Fruit fly (Drosophila melanogaster) Kc167 (cell line): ENCODE data around the gene vir-1.
A peak's percentile ranks its signal among the peaks of the same experiment; 100 is the strongest.

Source experiments
- Myc ChIP-seq: fragments of >200 bp; optimal IDR thresholded peaks from 2 replicates; lab custom pipeline; 2017; ENCODE audit warnings: missing external identifiers
- Sin3A ChIP-seq: fragments of >200 bp; optimal IDR thresholded peaks from 2 replicates; lab custom pipeline; 2018; ENCODE audit warnings: missing external identifiers
- h ChIP-seq: fragments of >200 bp; optimal IDR thresholded peaks from 3 replicates; lab custom pipeline; 2018; ENCODE audit warnings: missing external identifiers
- insv ChIP-seq: fragments of >200 bp; optimal IDR thresholded peaks from 3 replicates; lab custom pipeline; 2018; ENCODE audit warnings: missing external identifiers
- psq ChIP-seq: fragments of >200 bp; optimal IDR thresholded peaks from 2 replicates; lab custom pipeline; 2017; ENCODE audit warnings: missing external identifiers
- ttk ChIP-seq: sonication (Bioruptor generic); optimal IDR thresholded peaks from 2 replicates; lab custom pipeline; 2017; ENCODE audit warnings: missing external identifiers

vir-1 gene

DNA sequence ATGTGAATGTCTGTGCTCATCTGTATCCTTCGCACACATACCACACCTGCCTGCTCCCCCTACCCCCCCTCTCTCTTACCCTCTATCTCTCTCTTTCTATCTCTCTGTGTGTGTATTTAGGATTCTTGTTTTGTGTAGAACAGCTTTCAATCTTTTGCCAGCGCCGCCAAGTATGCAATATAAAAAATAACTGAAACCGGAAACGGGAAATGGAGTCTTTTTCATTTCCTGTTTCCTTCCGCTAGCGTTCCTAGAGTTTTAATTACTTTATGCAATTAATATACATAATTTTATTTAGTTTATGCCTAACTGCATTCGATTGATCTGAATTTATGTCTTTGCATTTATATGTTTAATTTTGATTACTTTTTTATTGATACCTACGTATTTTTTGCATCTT, 30.8 kb downstream of the vir-1 start:
- TF ChIP-seq Sin3A (lab: Kevin White, UChicago) (no peak), insv (lab: Kevin White, UChicago) (no peak), Myc (lab: Kevin White, UChicago) (no peak), h (lab: Kevin White, UChicago) (no peak), psq (lab: Kevin White, UChicago) (no peak), ttk (lab: Kevin White, UChicago) (no peak)

DNA sequence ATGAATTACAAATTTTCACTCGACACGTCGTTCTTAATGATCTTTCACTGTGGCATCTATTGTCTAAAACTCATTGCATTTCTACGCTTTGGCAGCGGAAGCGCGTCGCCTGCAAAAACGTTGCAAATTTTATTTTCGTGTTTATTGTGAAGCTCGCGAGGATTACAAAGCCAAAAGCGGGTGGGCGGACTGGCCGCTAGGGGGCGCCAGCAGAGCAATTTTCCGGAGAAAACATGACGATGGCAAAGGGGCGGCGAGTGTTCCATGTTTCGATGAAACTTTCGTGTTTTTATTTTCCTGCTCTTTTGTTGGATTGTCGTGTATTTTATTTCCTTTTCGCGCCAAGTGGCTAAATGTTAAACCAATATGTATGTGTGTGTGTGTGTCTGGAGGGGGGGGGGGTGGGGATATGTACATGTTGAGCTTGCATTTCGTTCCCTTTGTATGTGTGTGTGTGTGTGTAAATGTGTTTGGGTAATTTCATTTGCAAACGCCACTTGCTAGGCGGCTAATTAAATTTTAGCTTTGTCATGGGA, 48.6 kb downstream of the vir-1 start:
- TF ChIP-seq Myc (lab: Kevin White, UChicago) (no peak), ttk (lab: Kevin White, UChicago) (no peak), insv (lab: Kevin White, UChicago) (no peak), h (lab: Kevin White, UChicago) (no peak), psq (lab: Kevin White, UChicago) (no peak), Sin3A (lab: Kevin White, UChicago) (no peak)

DNA sequence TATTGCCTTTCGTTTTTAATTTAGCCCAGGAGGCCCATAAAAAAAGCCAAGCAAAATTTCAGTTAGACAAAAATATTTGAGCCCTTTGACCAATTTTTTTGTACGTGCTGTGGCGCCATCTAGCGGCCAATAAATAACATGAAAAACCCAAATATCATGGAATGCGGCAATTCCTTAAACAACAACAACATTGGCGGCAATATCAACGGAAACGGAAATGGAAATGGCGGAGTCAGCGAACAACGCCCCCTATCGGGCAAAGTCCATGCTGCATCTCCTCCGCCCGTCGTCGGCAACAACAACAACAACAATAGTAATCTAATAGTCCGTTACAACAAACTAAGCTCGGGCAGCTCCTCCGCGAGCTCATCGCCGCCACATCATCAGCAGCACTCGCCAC, 49.7 kb downstream of the vir-1 start:
- TF ChIP-seq h (lab: Kevin White, UChicago) (no peak), Myc (lab: Kevin White, UChicago) (no peak), psq (lab: Kevin White, UChicago) (no peak), ttk (lab: Kevin White, UChicago) (no peak), insv (lab: Kevin White, UChicago) (no peak), Sin3A (lab: Kevin White, UChicago) (no peak)

DNA sequence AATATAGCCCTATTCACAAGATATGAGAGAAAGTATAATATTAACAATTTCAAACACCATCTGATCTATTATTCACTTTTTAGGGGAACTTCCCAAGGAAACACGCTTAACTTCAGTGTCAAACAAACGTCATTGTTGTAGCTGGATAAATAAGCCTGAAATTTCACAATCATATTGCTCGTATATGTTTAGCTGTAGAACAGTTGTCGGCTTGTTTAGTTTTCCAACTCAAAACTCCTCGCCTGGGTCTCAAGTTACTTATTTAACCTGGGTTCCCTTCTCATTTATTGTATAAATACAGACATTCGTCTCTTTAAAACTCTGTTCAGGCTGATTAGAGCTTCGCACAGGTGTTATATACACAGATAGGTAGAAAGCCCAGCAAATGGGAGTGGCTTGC, 50.8 kb downstream of the vir-1 start:
- TF ChIP-seq h (lab: Kevin White, UChicago) (no peak), Myc (lab: Kevin White, UChicago) (no peak), ttk (lab: Kevin White, UChicago) (no peak), insv (lab: Kevin White, UChicago) (no peak), psq (lab: Kevin White, UChicago) (no peak), Sin3A (lab: Kevin White, UChicago) (no peak)

DNA sequence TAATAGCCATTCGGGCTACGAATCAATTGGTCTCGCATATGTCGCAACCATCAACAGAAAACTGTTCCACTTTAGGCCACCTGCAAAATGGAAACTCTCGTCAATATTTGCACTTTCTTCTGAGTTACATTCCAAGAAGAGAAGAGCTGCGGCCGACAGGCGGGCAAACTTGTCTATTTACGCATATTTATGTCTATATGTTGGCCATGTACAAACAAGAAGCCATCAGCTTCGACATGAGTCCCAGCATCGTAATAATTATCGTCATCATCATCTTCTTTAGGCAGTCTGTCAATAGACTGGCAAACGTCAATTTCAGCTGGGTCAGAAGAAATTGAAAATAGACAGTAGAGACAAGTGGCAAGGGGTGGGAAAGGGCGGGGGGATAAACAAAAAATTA, 51.5 kb downstream of the vir-1 start:
- no peak for TF ChIP-seq h (lab: Kevin White, UChicago)
- TF ChIP-seq ttk (lab: Kevin White, UChicago): no peak
- no peak for TF ChIP-seq insv (lab: Kevin White, UChicago)
- TF ChIP-seq Sin3A (lab: Kevin White, UChicago): no peak
- TF ChIP-seq psq (lab: Kevin White, UChicago): no peak
- no peak for TF ChIP-seq Myc (lab: Kevin White, UChicago)

DNA sequence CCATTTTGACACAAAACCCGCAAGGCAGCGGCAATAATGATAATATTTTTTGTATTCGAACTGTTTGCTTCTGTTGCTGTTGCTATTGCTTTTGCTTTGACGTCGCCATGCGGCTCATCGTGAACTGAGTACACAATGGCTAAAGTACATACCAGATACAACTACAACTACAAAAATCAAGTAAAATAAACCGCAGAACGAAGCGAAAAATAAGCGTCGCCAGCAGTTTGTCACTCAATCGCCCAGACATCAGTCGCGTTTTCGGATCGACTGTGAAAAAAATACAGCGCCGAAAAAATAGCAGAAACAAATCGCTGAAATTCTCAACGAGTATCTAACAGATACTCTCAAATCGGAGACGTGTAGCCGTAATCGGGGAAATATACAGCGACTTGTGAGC, 53.6 kb downstream of the vir-1 start:
- no peak for TF ChIP-seq psq (lab: Kevin White, UChicago)
- no peak for TF ChIP-seq insv (lab: Kevin White, UChicago)
- no peak for TF ChIP-seq Myc (lab: Kevin White, UChicago)
- TF ChIP-seq Sin3A (lab: Kevin White, UChicago): no peak
- TF ChIP-seq h (lab: Kevin White, UChicago): no peak
- no peak for TF ChIP-seq ttk (lab: Kevin White, UChicago)

DNA sequence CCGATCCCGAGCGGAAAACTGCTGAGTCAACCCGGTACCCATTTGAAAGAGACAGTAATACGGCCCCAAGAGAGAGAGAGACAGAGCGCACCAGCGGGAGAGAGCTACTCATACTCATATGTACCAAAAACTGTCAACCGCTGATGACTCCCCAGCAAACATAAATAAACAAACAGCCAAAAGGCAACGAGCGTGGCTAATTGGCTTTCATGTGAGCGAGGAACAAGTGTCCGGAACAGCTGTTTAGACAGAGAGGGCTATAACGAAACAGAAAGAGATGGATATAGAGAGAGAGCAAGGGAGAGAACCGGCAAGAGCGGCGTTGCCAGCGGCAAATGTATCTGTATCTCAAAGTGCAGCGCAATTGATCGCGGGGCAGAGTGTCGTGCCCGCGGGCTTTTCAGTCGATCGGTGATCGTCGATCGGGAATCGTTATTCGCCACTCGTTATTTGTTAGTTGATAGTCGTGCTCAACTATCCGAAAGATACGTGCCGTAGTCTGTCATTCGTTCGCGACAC, 57.2 kb downstream of the vir-1 start:
- TF ChIP-seq Sin3A (lab: Kevin White, UChicago) (no peak), insv (lab: Kevin White, UChicago) (peak; percentile 18)

DNA sequence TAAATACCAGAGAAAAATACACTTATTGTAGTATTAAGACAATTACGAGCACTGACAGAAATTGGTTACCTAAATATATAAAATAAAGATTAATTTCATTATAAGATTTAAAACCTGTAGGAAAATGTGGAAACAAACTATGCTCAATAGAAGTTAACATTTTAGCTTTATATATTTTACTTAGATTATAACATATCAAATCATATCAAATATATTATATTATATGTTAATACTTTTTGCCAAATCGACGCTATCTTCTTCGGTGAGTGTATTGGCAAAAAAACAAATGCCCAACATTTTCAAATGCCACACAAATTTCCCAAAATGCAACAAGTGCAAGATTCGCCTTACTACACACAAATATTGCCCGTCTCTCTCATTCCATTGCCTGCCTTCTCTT, 59.1 kb downstream of the vir-1 start:
- TF ChIP-seq psq (lab: Kevin White, UChicago) (no peak), Myc (lab: Kevin White, UChicago) (no peak), Sin3A (lab: Kevin White, UChicago) (no peak), ttk (lab: Kevin White, UChicago) (no peak), h (lab: Kevin White, UChicago) (no peak), insv (lab: Kevin White, UChicago) (no peak)

DNA sequence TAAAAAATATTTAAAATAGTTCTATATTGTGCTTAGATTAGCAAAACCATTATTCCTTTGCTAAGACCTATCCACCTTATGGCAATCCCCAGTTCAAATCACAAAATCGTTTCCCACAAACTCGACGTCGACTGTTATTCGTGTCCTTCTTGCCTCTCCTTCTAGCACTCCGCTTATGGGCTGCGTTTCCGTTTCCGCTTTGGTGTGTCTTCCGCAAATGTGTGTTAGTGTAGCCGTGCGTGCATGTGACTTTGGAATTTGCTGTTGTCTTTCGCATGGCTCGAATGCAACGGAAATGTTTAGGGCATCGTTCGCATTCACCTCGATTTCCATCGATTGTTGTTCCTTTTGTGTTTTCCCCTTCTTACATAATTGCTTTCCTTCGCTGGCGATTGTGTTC, 60.0 kb downstream of the vir-1 start:
- no peak for TF ChIP-seq Myc (lab: Kevin White, UChicago)
- TF ChIP-seq h (lab: Kevin White, UChicago): no peak
- no peak for TF ChIP-seq insv (lab: Kevin White, UChicago)
- TF ChIP-seq psq (lab: Kevin White, UChicago): no peak
- no peak for TF ChIP-seq ttk (lab: Kevin White, UChicago)
- TF ChIP-seq Sin3A (lab: Kevin White, UChicago): no peak

DNA sequence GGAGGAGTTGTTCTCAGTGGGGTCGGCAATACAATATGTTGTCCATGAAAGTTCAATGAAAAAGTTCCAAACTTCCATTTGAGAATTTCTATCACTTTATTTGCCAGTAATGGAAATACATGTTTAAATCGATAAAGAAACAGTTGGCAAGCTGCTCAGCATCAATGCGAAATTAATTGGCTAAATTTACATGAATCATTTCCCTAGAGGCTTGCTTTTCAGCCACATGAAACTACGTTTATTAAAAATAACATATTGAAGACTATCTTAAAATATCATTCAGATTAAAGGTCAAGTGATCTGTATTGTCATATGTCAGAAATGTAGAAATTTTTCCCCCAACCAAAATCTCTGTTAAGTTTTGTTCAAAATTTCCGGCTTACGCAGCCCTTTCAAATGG, 67.1 kb downstream of the vir-1 start, which contains the start of gene CG17010:
CG17010 (plus strand) TSS at position 301 of the 400 bp plus-strand sequence.
- no peak for TF ChIP-seq h (lab: Kevin White, UChicago)
- TF ChIP-seq insv (lab: Kevin White, UChicago): no peak
- no peak for TF ChIP-seq ttk (lab: Kevin White, UChicago)
- no peak for TF ChIP-seq Myc (lab: Kevin White, UChicago)
- no peak for TF ChIP-seq Sin3A (lab: Kevin White, UChicago)
- no peak for TF ChIP-seq psq (lab: Kevin White, UChicago)

DNA sequence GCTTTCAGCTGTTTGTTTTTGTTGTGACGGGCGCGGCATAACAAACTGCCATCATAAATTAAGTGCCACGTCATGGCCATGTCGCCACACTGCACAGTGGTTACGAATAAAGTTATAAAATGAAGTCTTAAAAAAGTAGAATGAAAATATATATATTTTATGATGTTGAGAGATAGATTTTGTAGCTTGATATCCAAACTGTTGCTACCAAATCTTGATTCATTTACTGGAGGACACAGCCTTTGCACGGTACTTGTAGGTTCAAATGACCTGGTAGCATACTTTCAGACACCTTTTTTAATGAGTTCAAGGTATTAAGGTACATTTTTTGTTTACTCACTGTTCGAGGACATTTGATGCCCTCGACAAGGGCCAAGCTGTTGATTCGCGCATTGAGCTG, 69.3 kb downstream of the vir-1 start:
- TF ChIP-seq h (lab: Kevin White, UChicago): no peak
- no peak for TF ChIP-seq Sin3A (lab: Kevin White, UChicago)
- TF ChIP-seq insv (lab: Kevin White, UChicago): no peak
- TF ChIP-seq ttk (lab: Kevin White, UChicago): no peak
- no peak for TF ChIP-seq psq (lab: Kevin White, UChicago)
- TF ChIP-seq Myc (lab: Kevin White, UChicago): no peak
